ENCODE assay signal across 3 fruit fly cellular contexts in genomic region chr3R:19036521-19037142, dm6.
A peak's percentile ranks its signal among the peaks of the same experiment; 100 is the strongest.
TF ChIP-seq lines count a peak whose summit lies in the region.

No protein-coding gene starts in this region.

- TF ChIP-seq CTCF in whole organism, embryonic (GFP tag; optimal IDR thresholded peaks at IDR 0.05; lab: Kevin White, UChicago): no peak

TF ChIP-seq in whole organism, 6 proteins besides CTCF, POLR2A, EP300 and RAD21:
- TF ChIP-seq Dll (optimal IDR thresholded peaks at IDR 0.05; lab: Kevin White, UChicago): peak; percentile 23
- TF ChIP-seq EcR (GFP tag; optimal IDR thresholded peaks at IDR 0.05; lab: Kevin White, UChicago): no peak

TF ChIP-seq in whole organism, embryonic, 481 proteins besides CTCF, POLR2A, EP300 and RAD21:
- TF ChIP-seq crp (GFP tag; optimal IDR thresholded peaks at IDR 0.05; lab: Kevin White, UChicago): no peak
- TF ChIP-seq Blimp-1 (GFP tag; optimal IDR thresholded peaks at IDR 0.05; lab: Kevin White, UChicago): peak; percentile 96
- TF ChIP-seq gce (GFP tag; IDR thresholded peaks at IDR 0.05; lab: Robert Waterston, UW): 0 out of 3 replicates have a peak, but pooled peaks have one; percentile 11
TF ChIP-seq in whole organism, embryonic: peak in this region for 2.

TF ChIP-seq in whole organism, prepupa, 60 proteins besides CTCF, POLR2A, EP300 and RAD21:
- TF ChIP-seq CG6854 (GFP tag; optimal IDR thresholded peaks at IDR 0.05; lab: Kevin White, UChicago): peak; percentile 91
- TF ChIP-seq Blimp-1 (GFP tag; optimal IDR thresholded peaks at IDR 0.05; lab: Kevin White, UChicago): peak; percentile 96
- peak; percentile 31 for TF ChIP-seq Sox102F (GFP tag; optimal IDR thresholded peaks at IDR 0.05; lab: Kevin White, UChicago)
- TF ChIP-seq Met (GFP tag; optimal IDR thresholded peaks at IDR 0.05; lab: Kevin White, UChicago): peak; percentile 0
- no peak for TF ChIP-seq CG16779 (tag; optimal IDR thresholded peaks at IDR 0.05; lab: Kevin White, UChicago)
